Fruit fly (Drosophila melanogaster) whole organism: ENCODE results near the gene Acsf3.

ENCODE experiments used
- CG8478 ChIP-seq: fragments of >200 bp; optimal IDR thresholded peaks from 2 replicates; lab custom pipeline; 2018; ENCODE audit warnings: inconsistent platforms
- pan ChIP-seq: fragments of >200 bp; optimal IDR thresholded peaks from 2 replicates; lab custom pipeline; 2017
- usp ChIP-seq: fragments of >200 bp; optimal IDR thresholded peaks from 2 replicates; lab custom pipeline; 2017; ENCODE audit warnings: missing biosample characterization, missing genetic modification characterization, mixed read lengths

- TF ChIP-seq usp (GFP tag; lab: Kevin White, UChicago), result no peak
- TF ChIP-seq CG8478 (lab: Kevin White, UChicago), result no peak
- TF ChIP-seq pan (lab: Kevin White, UChicago), result no peak
These were observed at the start of gene Acsf3 for dm6 chrX:7328746-7329145.
